Worm (Caenorhabditis elegans): ENCODE measurements around the gene cnc-4.

Gene cnc-4

DNA sequence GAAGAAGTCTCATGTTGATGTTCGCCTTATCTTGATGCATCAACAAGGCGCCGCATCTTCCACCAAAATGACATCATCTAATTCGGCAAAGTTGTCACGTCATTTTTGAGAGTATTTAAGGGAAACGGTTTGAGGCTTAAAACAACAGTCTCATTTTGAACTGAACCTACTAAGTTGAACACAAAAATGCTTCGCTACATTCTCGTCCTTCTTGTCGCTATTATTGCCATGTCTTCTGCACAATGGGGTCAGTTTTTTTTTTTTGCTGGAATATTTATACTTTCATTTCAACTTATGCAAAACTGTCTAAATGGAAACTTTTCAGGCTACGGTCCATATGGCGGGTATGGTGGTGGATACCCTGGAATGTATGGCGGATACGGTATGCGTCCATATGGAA is at the start of gene cnc-4:
Gene cnc-4, plus strand, starts transcription at position 117 of the 400 bp plus-strand sequence.
- TF ChIP-seq lir-3 (tag; optimal IDR thresholded peaks at IDR 0.05) (no peak), aha-1 (tag) (no peak), zag-1 (tag; optimal IDR thresholded peaks at IDR 0.05) (no peak), ztf-7 (tag; optimal IDR thresholded peaks at IDR 0.05) (no peak), nhr-42 (GFP tag; IDR thresholded peaks at IDR 0.05) (no peak), pha-4 (GFP tag; IDR thresholded peaks at IDR 0.05) (no peak), pha-4 (tag; optimal IDR thresholded peaks at IDR 0.05) (no peak), ceh-20 (GFP tag; IDR thresholded peaks at IDR 0.05) (no peak), attf-4 (tag; optimal IDR thresholded peaks at IDR 0.05) (no peak), php-3 (GFP tag; IDR thresholded peaks at IDR 0.05) (no peak), cey-2 (tag; optimal IDR thresholded peaks at IDR 0.05; ENCODE audit: borderline replicate concordance, insufficient read depth) (no peak), unc-130 (GFP tag; optimal IDR thresholded peaks at IDR 0.05) (no peak)

DNA sequence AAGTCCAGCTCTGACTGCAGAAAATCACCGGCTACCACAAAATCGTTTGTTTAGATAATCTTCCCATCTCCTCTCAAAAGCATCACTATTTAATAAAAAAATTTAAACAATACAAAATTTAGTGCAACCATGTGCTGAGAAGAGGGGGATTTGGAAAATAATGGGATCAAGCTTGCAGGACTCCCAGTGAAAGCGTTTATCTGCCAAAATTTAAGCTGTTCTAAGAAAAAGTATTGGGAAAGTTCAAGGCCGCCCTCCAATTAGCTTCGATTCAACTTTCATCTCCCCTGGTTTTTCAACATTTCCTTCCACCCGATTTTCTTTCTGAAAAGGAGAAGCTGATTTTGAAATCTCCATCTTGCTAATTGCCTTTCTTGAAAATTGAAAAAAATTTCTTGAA is 38.9 kb upstream of the cnc-4 start:
- TF ChIP-seq ceh-82 (tag; optimal IDR thresholded peaks at IDR 0.05) (no peak), ceh-32 (tag; optimal IDR thresholded peaks at IDR 0.05; ENCODE audit: poor library complexity) (no peak), snpc-4 (tag; optimal IDR thresholded peaks at IDR 0.05) (no peak), nhr-76 (tag; optimal IDR thresholded peaks at IDR 0.05) (no peak), nhr-42 (GFP tag; IDR thresholded peaks at IDR 0.05) (no peak), mep-1 (tag; optimal IDR thresholded peaks at IDR 0.05) (no peak), fkh-10 (GFP tag; optimal IDR thresholded peaks at IDR 0.05) (no peak), attf-4 (tag; optimal IDR thresholded peaks at IDR 0.05) (no peak), ZK546.5 (tag; optimal IDR thresholded peaks at IDR 0.05) (no peak), ceh-28 (tag; optimal IDR thresholded peaks at IDR 0.05) (no peak), saeg-2 (GFP tag; IDR thresholded peaks at IDR 0.05) (no peak), F49E8.2 (tag; optimal IDR thresholded peaks at IDR 0.05; ENCODE audit: borderline replicate concordance) (no peak)

- TF ChIP-seq D1046.2 (GFP tag; IDR thresholded peaks at IDR 0.05) (no peak), saeg-2 (GFP tag; IDR thresholded peaks at IDR 0.05) (no peak), egl-43 (GFP tag; IDR thresholded peaks at IDR 0.05) (no peak), dmd-6 (GFP tag; IDR thresholded peaks at IDR 0.05) (no peak), zfp-3 (GFP tag; conservative IDR thresholded peaks at IDR 0.05) (no peak), madf-9 (GFP tag; conservative IDR thresholded peaks at IDR 0.05) (no peak), F49E8.2 (tag; optimal IDR thresholded peaks at IDR 0.05; ENCODE audit: borderline replicate concordance) (no peak), nhr-111 (GFP tag; optimal IDR thresholded peaks at IDR 0.05) (no peak), hlh-30 (tag; optimal IDR thresholded peaks at IDR 0.05; ENCODE audit: insufficient read depth) (no peak), hlh-11 (tag; optimal IDR thresholded peaks at IDR 0.05) (no peak), nhr-25 (tag; optimal IDR thresholded peaks at IDR 0.05; ENCODE audit: borderline replicate concordance, insufficient read depth) (no peak), mep-1 (tag; optimal IDR thresholded peaks at IDR 0.05) (no peak), skn-1 (tag; optimal IDR thresholded peaks at IDR 0.05) (no peak), jun-1 (tag; optimal IDR thresholded peaks at IDR 0.05) (no peak), zip-2 (tag; optimal IDR thresholded peaks at IDR 0.05) (no peak), nhr-76 (tag; optimal IDR thresholded peaks at IDR 0.05) (no peak)
These were observed 36.3 kb upstream of the cnc-4 start for ce11 chrV:1410727-1411126.

ce11 chrV:1411459-1411858 is 35.5 kb upstream of the cnc-4 start, which contains the start of gene snt-5:
TSS of gene snt-5 (minus strand) at chrV:1411559.
- no peak for TF ChIP-seq zip-11 (GFP tag; IDR thresholded peaks at IDR 0.05)
- no peak for TF ChIP-seq aha-1 (tag)
- no peak for TF ChIP-seq snpc-4 (tag; optimal IDR thresholded peaks at IDR 0.05)
- no peak for TF ChIP-seq mxl-3 (GFP tag; optimal IDR thresholded peaks at IDR 0.05)
- TF ChIP-seq gei-8 (GFP tag; optimal IDR thresholded peaks at IDR 0.05): no peak
- TF ChIP-seq hlh-30 (tag; optimal IDR thresholded peaks at IDR 0.05; ENCODE audit: insufficient read depth): no peak
- no peak for TF ChIP-seq lsy-2 (tag; optimal IDR thresholded peaks at IDR 0.05)
- no peak for TF ChIP-seq ama-1 (optimal IDR thresholded peaks at IDR 0.05)
- no peak for TF ChIP-seq tra-1 (GFP tag; IDR thresholded peaks at IDR 0.05)
- no peak for TF ChIP-seq fkh-10 (GFP tag; optimal IDR thresholded peaks at IDR 0.05)
